Worm (Caenorhabditis elegans): ENCODE measurements around the gene kbp-1.

kbp-1 gene

DNA sequence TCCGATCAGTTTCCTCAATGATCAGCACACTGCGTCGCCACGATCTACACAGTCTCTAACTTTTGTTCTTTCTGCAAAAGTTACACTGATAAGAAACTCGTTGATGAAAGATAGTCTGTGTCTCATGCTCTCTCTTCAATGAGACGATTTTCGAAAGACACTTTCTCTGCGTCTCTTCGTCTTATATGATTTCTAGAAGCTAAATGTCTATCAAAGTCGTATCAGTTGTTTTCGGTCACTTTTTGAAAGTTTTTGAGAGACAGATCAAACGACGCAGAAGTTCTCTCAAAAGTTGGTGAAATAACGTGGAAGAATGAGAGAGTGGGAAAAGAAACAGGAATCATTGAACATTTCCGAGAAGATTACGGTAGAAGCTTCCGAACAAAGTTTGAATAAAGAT lies 25.7 kb downstream of the kbp-1 start:
- no peak for TF ChIP-seq nhr-232 (tag; optimal IDR thresholded peaks at IDR 0.05)
- no peak for TF ChIP-seq npax-4 (tag; optimal IDR thresholded peaks at IDR 0.05)
- no peak for TF ChIP-seq fkh-10 (GFP tag; optimal IDR thresholded peaks at IDR 0.05)
- TF ChIP-seq ttx-3 (tag; optimal IDR thresholded peaks at IDR 0.05), result no peak
- TF ChIP-seq hlh-15 (tag; optimal IDR thresholded peaks at IDR 0.05), result no peak
- peak; percentile 44 for TF ChIP-seq unc-55 (GFP tag; optimal IDR thresholded peaks at IDR 0.05)
- TF ChIP-seq fkh-6 (tag; optimal IDR thresholded peaks at IDR 0.05), result no peak
- peak; percentile 19 for TF ChIP-seq nfya-1 (tag; optimal IDR thresholded peaks at IDR 0.05)
- peak; percentile 57 for TF ChIP-seq ceh-18 (tag; optimal IDR thresholded peaks at IDR 0.05)
- no peak for TF ChIP-seq rnt-1 (tag; optimal IDR thresholded peaks at IDR 0.05)
- no peak for TF ChIP-seq unc-86 (tag; optimal IDR thresholded peaks at IDR 0.05)
- TF ChIP-seq elt-2 (tag; optimal IDR thresholded peaks at IDR 0.05), result peak; percentile 68
- no peak for TF ChIP-seq tbx-7 (tag; optimal IDR thresholded peaks at IDR 0.05)
- TF ChIP-seq odd-2 (tag; optimal IDR thresholded peaks at IDR 0.05), result no peak
- TF ChIP-seq unc-42 (tag; optimal IDR thresholded peaks at IDR 0.05), result no peak
- TF ChIP-seq ceh-19 (GFP tag; optimal IDR thresholded peaks at IDR 0.05), result no peak

ce11 chrIII:6895677-6896076 lies 26.2 kb downstream of the kbp-1 start:
- no peak for TF ChIP-seq pha-4 (tag; optimal IDR thresholded peaks at IDR 0.05)
- no peak for TF ChIP-seq Y22D7AL.16 (tag; optimal IDR thresholded peaks at IDR 0.05)
- TF ChIP-seq npax-4 (tag; optimal IDR thresholded peaks at IDR 0.05), result no peak
- TF ChIP-seq hlh-13 (GFP tag; optimal IDR thresholded peaks at IDR 0.05), result no peak
- TF ChIP-seq ama-1 (optimal IDR thresholded peaks at IDR 0.05), result no peak
- TF ChIP-seq ceh-45 (GFP tag; IDR thresholded peaks at IDR 0.05), result no peak
- no peak for TF ChIP-seq pax-1 (tag; optimal IDR thresholded peaks at IDR 0.05)
- no peak for TF ChIP-seq mec-3 (tag; optimal IDR thresholded peaks at IDR 0.05; ENCODE audit: borderline replicate concordance)

DNA sequence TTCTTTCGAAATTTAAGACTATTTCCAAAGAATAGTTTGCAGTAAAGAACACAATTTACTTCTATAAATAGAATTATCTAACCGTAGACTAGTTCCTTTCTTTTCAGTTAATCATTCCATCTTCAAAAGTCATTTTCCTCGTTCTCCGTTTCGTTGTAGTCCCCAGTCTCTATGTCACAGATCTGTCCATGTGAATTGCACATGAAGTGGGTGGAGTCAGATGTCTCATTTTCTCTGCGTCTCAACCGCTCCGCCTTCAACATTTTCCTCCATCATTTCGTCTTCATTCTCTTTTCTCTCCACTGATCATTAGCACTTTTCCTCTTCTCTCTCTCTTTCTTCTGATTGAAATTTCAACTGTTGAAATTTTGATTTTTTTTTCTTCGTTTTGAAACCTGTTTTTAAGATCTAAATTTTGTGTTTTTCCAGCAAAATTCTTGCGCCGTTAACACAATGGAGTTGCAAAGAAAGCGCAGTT lies 28.2 kb downstream of the kbp-1 start, which contains the start of gene T07E3.4:
T07E3.4 (plus strand) TSS at position 428 of the 478 bp plus-strand sequence.
- TF ChIP-seq unc-55 (GFP tag; optimal IDR thresholded peaks at IDR 0.05) (peak; percentile 77), nfya-1 (tag; optimal IDR thresholded peaks at IDR 0.05) (peak; percentile 38), dmd-4 (tag; optimal IDR thresholded peaks at IDR 0.05; ENCODE audit: borderline replicate concordance) (no peak), dve-1 (tag; optimal IDR thresholded peaks at IDR 0.05) (peak; percentile 24), ceh-18 (tag; optimal IDR thresholded peaks at IDR 0.05) (peak; percentile 28), unc-42 (tag; optimal IDR thresholded peaks at IDR 0.05) (peak; percentile 35)

ce11 chrIII:6898518-6898917 lies 29.1 kb downstream of the kbp-1 start:
- TF ChIP-seq ceh-34 (tag; optimal IDR thresholded peaks at IDR 0.05) (no peak), nhr-232 (tag; optimal IDR thresholded peaks at IDR 0.05) (no peak), ztf-16 (tag; optimal IDR thresholded peaks at IDR 0.05) (no peak), ceh-30 (tag; optimal IDR thresholded peaks at IDR 0.05) (no peak), unc-42 (tag; optimal IDR thresholded peaks at IDR 0.05) (no peak)

ce11 chrIII:6900609-6901008 lies 31.2 kb downstream of the kbp-1 start:
- TF ChIP-seq nhr-11 (tag; optimal IDR thresholded peaks at IDR 0.05) (no peak), T23F11.4 (GFP tag; optimal IDR thresholded peaks at IDR 0.05) (no peak), unc-86 (tag; optimal IDR thresholded peaks at IDR 0.05) (no peak), madf-2 (tag; optimal IDR thresholded peaks at IDR 0.05) (no peak), ceh-19 (GFP tag; optimal IDR thresholded peaks at IDR 0.05) (no peak), C38D4.7 (GFP tag; optimal IDR thresholded peaks at IDR 0.05) (no peak), nhr-232 (tag; optimal IDR thresholded peaks at IDR 0.05) (no peak), pros-1 (tag; optimal IDR thresholded peaks at IDR 0.05) (no peak), pax-1 (tag; optimal IDR thresholded peaks at IDR 0.05) (no peak), hlh-30 (tag; optimal IDR thresholded peaks at IDR 0.05; ENCODE audit: insufficient read depth) (no peak), fkh-6 (tag; optimal IDR thresholded peaks at IDR 0.05) (no peak)

Data from whole organism, late embryonic.